Worm (Caenorhabditis elegans) whole organism, L2 larva: ENCODE measurements around the gene C11H1.5.

ENCODE experiments used
- F13H6.1 ChIP-seq: sonication (generic microtip); optimal IDR thresholded peaks from 2 replicates; lab custom pipeline; 2016; ENCODE audit warnings: missing genetic modification characterization, missing compliant biosample characterization
- R02D3.7 ChIP-seq: fragments of 150-350 bp; optimal IDR thresholded peaks from 2 replicates; lab custom pipeline; 2014; ENCODE audit warnings: missing biosample characterization, missing genetic modification characterization
- ceh-16 ChIP-seq: fragments of 150-350 bp; optimal IDR thresholded peaks from 2 replicates; lab custom pipeline; 2014; ENCODE audit warnings: missing biosample characterization, missing genetic modification characterization
- dmd-4 ChIP-seq: sonication (generic microtip); optimal IDR thresholded peaks from 2 replicates; lab custom pipeline; 2017; ENCODE audit warnings: missing biosample characterization, missing genetic modification characterization
- elt-1 ChIP-seq: fragments of 150-350 bp; optimal IDR thresholded peaks from 2 replicates; lab custom pipeline; 2014; ENCODE audit warnings: missing biosample characterization, missing genetic modification characterization
- fos-1 ChIP-seq: fragments of 150-350 bp; optimal IDR thresholded peaks from 2 replicates; lab custom pipeline; 2014; ENCODE audit warnings: missing biosample characterization, missing genetic modification characterization
- nhr-11 ChIP-seq: fragments of 150-350 bp; optimal IDR thresholded peaks from 2 replicates; lab custom pipeline; 2014; ENCODE audit warnings: missing biosample characterization, missing genetic modification characterization
- nhr-237 ChIP-seq: fragments of 150-350 bp; optimal IDR thresholded peaks from 2 replicates; lab custom pipeline; 2014; ENCODE audit warnings: missing biosample characterization, missing genetic modification characterization
- nhr-77 ChIP-seq: fragments of 150-350 bp; optimal IDR thresholded peaks from 2 replicates; lab custom pipeline; 2014; ENCODE audit warnings: missing biosample characterization, missing genetic modification characterization
- skn-1 ChIP-seq: sonication (generic microtip); optimal IDR thresholded peaks from 2 replicates; lab custom pipeline; 2017; ENCODE audit warnings: missing biosample characterization, missing genetic modification characterization
- unc-62 ChIP-seq: fragments of 150-350 bp; optimal IDR thresholded peaks from 2 replicates; lab custom pipeline; 2014; ENCODE audit warnings: missing biosample characterization, missing genetic modification reagents, missing genetic modification characterization
- zag-1 ChIP-seq: fragments of 150-350 bp; optimal IDR thresholded peaks from 2 replicates; lab custom pipeline; 2014; ENCODE audit warnings: missing biosample characterization, missing genetic modification characterization
- ztf-4 ChIP-seq: fragments of 150-350 bp; optimal IDR thresholded peaks from 2 replicates; lab custom pipeline; 2014; ENCODE audit warnings: missing biosample characterization, missing genetic modification characterization

DNA sequence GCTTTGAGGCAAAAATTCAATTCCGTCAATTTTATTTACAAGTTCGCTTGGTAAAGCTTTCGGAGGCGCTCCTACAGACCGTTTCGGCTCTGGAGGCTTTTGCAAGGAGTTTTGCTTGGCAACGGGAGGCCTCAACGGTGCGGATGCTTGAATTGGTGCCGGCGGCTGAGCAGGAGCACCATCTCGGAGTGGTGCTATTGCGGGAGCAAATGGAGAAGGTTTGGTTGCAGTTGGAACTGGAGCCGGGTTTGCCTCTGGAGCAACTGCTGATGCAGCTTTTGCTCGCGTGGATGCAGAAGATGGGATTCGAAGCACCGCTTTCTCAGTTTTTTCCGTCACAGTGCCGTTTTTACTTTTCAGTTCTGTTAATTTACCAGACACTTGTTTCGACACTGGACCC is 13.0 kb downstream of the C11H1.5 start:
- TF ChIP-seq skn-1 (tag; lab: Kevin White, UChicago) (no peak), R02D3.7 (tag; lab: Kevin White, UChicago) (no peak), ztf-4 (tag; lab: Kevin White, UChicago) (no peak), unc-62 (GFP tag; lab: Kevin White, UChicago) (no peak), ceh-16 (tag; lab: Kevin White, UChicago) (no peak), fos-1 (no peak), zag-1 (no peak), nhr-237 (tag; lab: Kevin White, UChicago) (no peak), dmd-4 (tag; lab: Kevin White, UChicago) (no peak), nhr-77 (no peak), F13H6.1 (tag; lab: Kevin White, UChicago) (no peak), elt-1 (tag; lab: Kevin White, UChicago) (no peak), nhr-11 (tag; lab: Kevin White, UChicago) (no peak)
